Fruit fly (Drosophila melanogaster) S2 (cell line): Measurements from ENCODE around the gene Taf10.

ENCODE experiments used
- CG8478 ChIP-seq: fragments of >200 bp; optimal IDR thresholded peaks from 2 replicates; lab custom pipeline; 2018
- CTCF ChIP-seq, 2 experiments: fragments of >200 bp; optimal IDR thresholded peaks; 2 replicates each; lab custom pipeline; 2018

DNA sequence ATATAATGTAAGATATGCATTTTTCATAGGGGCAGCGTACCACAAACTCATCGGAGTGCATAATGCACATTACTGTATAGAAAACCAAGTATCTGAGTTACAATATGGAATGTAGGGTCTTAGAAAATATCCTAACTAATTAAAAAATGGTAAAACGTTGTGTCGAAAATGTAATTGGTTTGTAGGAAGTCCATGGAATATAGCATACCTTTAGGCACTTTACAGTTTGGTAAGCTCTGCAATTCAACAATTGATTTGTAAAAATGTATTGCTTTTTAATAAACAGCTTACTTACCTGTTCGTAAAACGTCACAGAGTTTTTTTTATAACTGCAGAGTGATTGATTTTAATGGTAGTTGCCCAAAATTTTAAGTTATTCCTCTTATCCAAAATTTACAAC is 44.4 kb downstream of the Taf10 start, which contains the start of gene CG2964:
- TF ChIP-seq CG8478 (lab: Kevin White, UChicago) (no peak), CTCF (optimal IDR thresholded peaks at IDR 0.05; lab: Kevin White, UChicago) (no peak)
